Worm (Caenorhabditis elegans) whole organism, L2 larva: ENCODE results near the gene shn-1.

Experiments used
- F13H6.1 ChIP-seq: sonication (generic microtip); optimal IDR thresholded peaks from 2 replicates; lab custom pipeline; 2016; ENCODE audit warnings: missing genetic modification characterization, missing compliant biosample characterization
- Y55F3AM.14 ChIP-seq: fragments of 200-800 bp; sonication (Bioruptor generic); optimal IDR thresholded peaks from 2 replicates; lab custom pipeline; 2018; ENCODE audit warnings: mild to moderate bottlenecking, missing genetic modification characterization, missing compliant biosample characterization
- ama-1 ChIP-seq: fragments of 150-350 bp; optimal IDR thresholded peaks from 2 replicates; lab custom pipeline; 2018; ENCODE audit warnings: inconsistent platforms
- mbf-1 ChIP-seq: sonication (generic microtip); optimal IDR thresholded peaks from 2 replicates; lab custom pipeline; 2017; ENCODE audit warnings: missing biosample characterization, missing genetic modification characterization
- nhr-237 ChIP-seq: fragments of 150-350 bp; optimal IDR thresholded peaks from 2 replicates; lab custom pipeline; 2014; ENCODE audit warnings: missing biosample characterization, missing genetic modification characterization
- nhr-77 ChIP-seq: fragments of 150-350 bp; optimal IDR thresholded peaks from 2 replicates; lab custom pipeline; 2014; ENCODE audit warnings: missing biosample characterization, missing genetic modification characterization
- snpc-4 ChIP-seq: fragments of 150-350 bp; optimal IDR thresholded peaks from 2 replicates; lab custom pipeline; 2014; ENCODE audit warnings: missing biosample characterization, missing genetic modification characterization
- unc-39 ChIP-seq: fragments of 150-350 bp; optimal IDR thresholded peaks from 2 replicates; lab custom pipeline; 2014; ENCODE audit warnings: missing biosample characterization, missing genetic modification characterization
- unc-62 ChIP-seq: fragments of 150-350 bp; optimal IDR thresholded peaks from 2 replicates; lab custom pipeline; 2014; ENCODE audit warnings: missing biosample characterization, missing genetic modification reagents, missing genetic modification characterization
- ztf-11 ChIP-seq: sonication (generic microtip); optimal IDR thresholded peaks from 2 replicates; lab custom pipeline; 2017; ENCODE audit warnings: missing biosample characterization, missing genetic modification characterization

- TF ChIP-seq snpc-4 (tag; lab: Kevin White, UChicago) (no peak), nhr-77 (no peak), F13H6.1 (no peak), Y55F3AM.14 (GFP tag; lab: Kevin White, UChicago) (no peak), ama-1 (lab: Kevin White, UChicago) (no peak), ztf-11 (no peak), unc-62 (GFP tag; lab: Kevin White, UChicago) (no peak), unc-39 (tag; lab: Kevin White, UChicago) (no peak), mbf-1 (tag; lab: Kevin White, UChicago) (no peak), nhr-237 (no peak)
Measured at ce11 chrII:11384099-11384498, 6.7 kb downstream of the shn-1 start.
